Worm (Caenorhabditis elegans): Measurements from ENCODE around the gene rack-1.

ce11 chrIV:10146885-10147284 is 29.6 kb upstream of the rack-1 start, which contains the start of gene T14G10.8:
- TF ChIP-seq ZK546.5 (tag; optimal IDR thresholded peaks at IDR 0.05) (no peak), nhr-11 (tag; optimal IDR thresholded peaks at IDR 0.05) (no peak), nhr-12 (tag; optimal IDR thresholded peaks at IDR 0.05) (no peak), zag-1 (tag; optimal IDR thresholded peaks at IDR 0.05) (no peak), snpc-4 (tag; optimal IDR thresholded peaks at IDR 0.05) (no peak), alr-1 (tag; optimal IDR thresholded peaks at IDR 0.05) (no peak)

Data from whole organism, L2 larva.